Fruit fly (Drosophila melanogaster) whole organism, embryonic: ENCODE results near the gene CG10376.

Experiments
- CG1024 ChIP-seq: fragments of 200-800 bp; sonication (Bioruptor generic); IDR thresholded peaks from 2 replicates; pipeline ENCODE4 v1.3.6; 2022; ENCODE audit warnings: missing biosample characterization, missing genetic modification characterization
- CG12236 ChIP-seq: fragments of 200-800 bp; sonication (Bioruptor generic); optimal IDR thresholded peaks from 2 replicates; lab custom pipeline; 2016; ENCODE audit warnings: missing biosample characterization, missing genetic modification characterization
- CG15601 ChIP-seq: fragments of 200-800 bp; sonication (Bioruptor generic); optimal IDR thresholded peaks from 3 replicates; lab custom pipeline; 2019; ENCODE audit warnings: missing biosample characterization, mild to moderate bottlenecking, missing genetic modification characterization, moderate library complexity
- CG17385 ChIP-seq: fragments of 200-800 bp; sonication (Bioruptor generic); optimal IDR thresholded peaks from 3 replicates; lab custom pipeline; 2018; ENCODE audit warnings: missing biosample characterization, mild to moderate bottlenecking, missing genetic modification characterization
- CG31365 ChIP-seq: fragments of 200-800 bp; sonication (Bioruptor generic); optimal IDR thresholded peaks from 2 replicates; lab custom pipeline; 2018; ENCODE audit warnings: missing biosample characterization, mild to moderate bottlenecking, missing genetic modification characterization
- CG34224 ChIP-seq: fragments of 200-800 bp; sonication (Bioruptor generic); IDR thresholded peaks from 3 replicates; pipeline ENCODE4 v1.3.6; 2022; ENCODE audit warnings: missing biosample characterization, missing genetic modification characterization; ENCODE audit not compliant: partially characterized antibody
- CG34376 ChIP-seq: fragments of 200-800 bp; sonication (Bioruptor generic); optimal IDR thresholded peaks from 2 replicates; lab custom pipeline; 2018; ENCODE audit warnings: missing biosample characterization, mild to moderate bottlenecking, missing genetic modification characterization
- CG4820 ChIP-seq: fragments of 200-800 bp; sonication (Bioruptor generic); optimal IDR thresholded peaks from 3 replicates; lab custom pipeline; 2016; ENCODE audit warnings: missing biosample characterization, missing genetic modification characterization
- CG6791 ChIP-seq: fragments of 200-800 bp; sonication (Bioruptor generic); IDR thresholded peaks from 3 replicates; pipeline ENCODE4 v1.3.6; 2022; ENCODE audit warnings: missing biosample characterization, missing genetic modification characterization; ENCODE audit not compliant: partially characterized antibody
- CG7271 ChIP-seq: fragments of 200-800 bp; sonication (Bioruptor generic); optimal IDR thresholded peaks from 2 replicates; lab custom pipeline; 2018; ENCODE audit warnings: missing biosample characterization, mild to moderate bottlenecking, missing genetic modification characterization, moderate library complexity
- CG7987 ChIP-seq: fragments of 200-800 bp; sonication (Bioruptor generic); optimal IDR thresholded peaks from 2 replicates; lab custom pipeline; 2018; ENCODE audit warnings: missing biosample characterization, mild to moderate bottlenecking, missing genetic modification characterization, moderate library complexity
- CG9876 ChIP-seq: fragments of 200-800 bp; sonication (Bioruptor generic); optimal IDR thresholded peaks from 2 replicates; lab custom pipeline; 2016; ENCODE audit warnings: missing biosample characterization, missing genetic modification characterization
- Camta ChIP-seq: fragments of 200-800 bp; sonication (Bioruptor generic); optimal IDR thresholded peaks from 2 replicates; lab custom pipeline; 2016; ENCODE audit warnings: missing biosample characterization, missing genetic modification characterization
- Chrac-16 ChIP-seq: fragments of 200-800 bp; sonication (Bioruptor generic); optimal IDR thresholded peaks from 3 replicates; lab custom pipeline; 2016; ENCODE audit warnings: missing biosample characterization, missing genetic modification characterization
- Deaf1 ChIP-seq: fragments of 200-800 bp; optimal IDR thresholded peaks from 3 replicates; lab custom pipeline; 2019; ENCODE audit warnings: missing biosample characterization, mild to moderate bottlenecking, missing genetic modification characterization, moderate library complexity
- Ets97D ChIP-seq: fragments of 200-800 bp; sonication (Bioruptor generic); optimal IDR thresholded peaks from 3 replicates; lab custom pipeline; 2016; ENCODE audit warnings: missing biosample characterization, missing genetic modification characterization
- Fer1 ChIP-seq: fragments of 200-800 bp; sonication (Bioruptor generic); optimal IDR thresholded peaks from 2 replicates; lab custom pipeline; 2017; ENCODE audit warnings: missing biosample characterization, mild to moderate bottlenecking, missing genetic modification characterization
- Gug ChIP-seq: fragments of 200-800 bp; sonication (Bioruptor generic); IDR thresholded peaks from 4 replicates; pipeline ENCODE4 v1.3.6; 2022; ENCODE audit warnings: missing biosample characterization, missing genetic modification characterization
- HHEX ChIP-seq: fragments of 200-800 bp; sonication (Bioruptor generic); optimal IDR thresholded peaks from 3 replicates; lab custom pipeline; 2017; ENCODE audit warnings: missing biosample characterization, mild to moderate bottlenecking, missing genetic modification characterization, missing genetic modification reagents
- HLH54F ChIP-seq: fragments of 200-800 bp; sonication (Bioruptor generic); optimal IDR thresholded peaks from 3 replicates; lab custom pipeline; 2016; ENCODE audit warnings: missing biosample characterization, missing genetic modification characterization
- Hr3 ChIP-seq: fragments of 200-800 bp; sonication (Bioruptor generic); optimal IDR thresholded peaks from 3 replicates; lab custom pipeline; 2016; ENCODE audit warnings: missing biosample characterization, missing genetic modification characterization
- NC2α ChIP-seq: fragments of 200-800 bp; sonication (Bioruptor generic); optimal IDR thresholded peaks from 2 replicates; lab custom pipeline; 2016; ENCODE audit warnings: missing biosample characterization, missing genetic modification characterization
- Opbp ChIP-seq: fragments of 200-800 bp; sonication (Bioruptor generic); IDR thresholded peaks from 3 replicates; pipeline ENCODE4 v1.3.6; 2022; ENCODE audit warnings: missing biosample characterization, missing genetic modification characterization; ENCODE audit not compliant: partially characterized antibody
- Poxn ChIP-seq: fragments of 200-800 bp; sonication (Bioruptor generic); IDR thresholded peaks from 2 replicates; pipeline ENCODE4 v1.3.6; 2022; ENCODE audit warnings: missing biosample characterization, missing genetic modification characterization
- Rx ChIP-seq: fragments of 200-800 bp; sonication (Bioruptor generic); IDR thresholded peaks from 2 replicates; pipeline ENCODE4 v1.3.6; 2022; ENCODE audit warnings: missing biosample characterization, missing genetic modification characterization
- Spps ChIP-seq: fragments of 200-800 bp; sonication (Bioruptor generic); optimal IDR thresholded peaks from 2 replicates; lab custom pipeline; 2018; ENCODE audit warnings: missing biosample characterization, mild to moderate bottlenecking, missing genetic modification characterization
- Trl ChIP-seq, 3 experiments: fragments of >200 bp in 2 of 3; fragments of 200-800 bp in 1 of 3; sonication (Bioruptor generic) in 1 of 3; optimal IDR thresholded peaks; 2 replicates in 1 of 3; 3 replicates in 2 of 3; lab custom pipeline; 2016 to 2017; ENCODE audit warnings: missing biosample characterization in 1 of 3, missing genetic modification characterization in 1 of 3
- amos ChIP-seq: fragments of 200-800 bp; sonication (Bioruptor generic); IDR thresholded peaks from 2 replicates; pipeline ENCODE4 v1.3.6; 2022; ENCODE audit warnings: missing biosample characterization, missing genetic modification characterization; ENCODE audit not compliant: partially characterized antibody
- bab2 ChIP-seq: fragments of 200-800 bp; sonication (Bioruptor generic); optimal IDR thresholded peaks from 2 replicates; lab custom pipeline; 2016; ENCODE audit warnings: missing biosample characterization, missing genetic modification characterization
- bcd ChIP-seq: fragments of 200-800 bp; sonication (Bioruptor generic); optimal IDR thresholded peaks from 2 replicates; lab custom pipeline; 2017; ENCODE audit warnings: missing biosample characterization, mild to moderate bottlenecking, missing genetic modification characterization
- cas ChIP-seq: fragments of 200-800 bp; sonication (Bioruptor generic); IDR thresholded peaks from 2 replicates; pipeline ENCODE4 v1.3.6; 2022; ENCODE audit warnings: missing biosample characterization, missing genetic modification characterization
- chinmo ChIP-seq: fragments of 200-800 bp; sonication (Bioruptor generic); IDR thresholded peaks from 4 replicates; pipeline ENCODE4 v1.3.6; 2022; ENCODE audit warnings: missing biosample characterization, missing genetic modification characterization; ENCODE audit not compliant: partially characterized antibody
- ci ChIP-seq: fragments of 200-800 bp; sonication (Bioruptor generic); IDR thresholded peaks from 3 replicates; pipeline ENCODE4 v1.3.6; 2022; ENCODE audit warnings: missing biosample characterization, missing genetic modification characterization
- dysf ChIP-seq: fragments of 200-800 bp; sonication (Bioruptor generic); IDR thresholded peaks from 3 replicates; pipeline ENCODE4 v1.3.6; 2022; ENCODE audit warnings: missing biosample characterization, missing genetic modification characterization
- eve ChIP-seq, 2 experiments: fragments of >200 bp; optimal IDR thresholded peaks; 2 replicates each; lab custom pipeline; 2017; ENCODE audit warnings: missing biosample characterization in 2 of 2, missing genetic modification characterization in 2 of 2
- gce ChIP-seq: fragments of 200-800 bp; sonication (Bioruptor generic); IDR thresholded peaks from 3 replicates; pipeline ENCODE4 v1.3.6; 2022; ENCODE audit warnings: missing biosample characterization, missing genetic modification characterization
- ken ChIP-seq: fragments of 200-800 bp; sonication (Bioruptor generic); IDR thresholded peaks from 3 replicates; pipeline ENCODE4 v1.3.6; 2022; ENCODE audit warnings: missing biosample characterization, missing genetic modification characterization
- lilli ChIP-seq: fragments of 200-800 bp; sonication (Bioruptor generic); optimal IDR thresholded peaks from 3 replicates; lab custom pipeline; 2016; ENCODE audit warnings: missing biosample characterization, missing genetic modification characterization
- luna ChIP-seq: fragments of 200-800 bp; sonication (Bioruptor generic); optimal IDR thresholded peaks from 2 replicates; lab custom pipeline; 2016; ENCODE audit warnings: missing biosample characterization, missing genetic modification characterization
- pita ChIP-seq: fragments of 200-800 bp; sonication (Bioruptor generic); optimal IDR thresholded peaks from 2 replicates; lab custom pipeline; 2017; ENCODE audit warnings: missing biosample characterization, mild to moderate bottlenecking, missing genetic modification characterization
- pum ChIP-seq: fragments of 200-800 bp; sonication (Bioruptor generic); optimal IDR thresholded peaks from 2 replicates; lab custom pipeline; 2016; ENCODE audit warnings: missing biosample characterization, missing genetic modification characterization
- pzg ChIP-seq: fragments of 200-800 bp; sonication (Bioruptor generic); optimal IDR thresholded peaks from 3 replicates; lab custom pipeline; 2018; ENCODE audit warnings: missing biosample characterization, mild to moderate bottlenecking, missing genetic modification characterization, moderate library complexity
- repo ChIP-seq: fragments of 200-800 bp; sonication (Bioruptor generic); optimal IDR thresholded peaks from 2 replicates; lab custom pipeline; 2016; ENCODE audit warnings: missing biosample characterization, missing genetic modification characterization
- sc ChIP-seq, 3 experiments: fragments of >200 bp in 2 of 3; fragments of 200-800 bp in 1 of 3; sonication (Bioruptor generic) in 1 of 3; optimal IDR thresholded peaks; 2 replicates in 2 of 3; 3 replicates in 1 of 3; lab custom pipeline; 2017; ENCODE audit warnings: mild to moderate bottlenecking in 1 of 3, missing biosample characterization in 1 of 3, missing genetic modification characterization in 1 of 3, missing genetic modification reagents in 1 of 3
- sd ChIP-seq: fragments of 200-800 bp; sonication (Bioruptor generic); optimal IDR thresholded peaks from 3 replicates; lab custom pipeline; 2018; ENCODE audit warnings: missing biosample characterization, mild to moderate bottlenecking, missing genetic modification characterization, moderate library complexity
- shn ChIP-seq: fragments of 200-800 bp; sonication (Bioruptor generic); optimal IDR thresholded peaks from 3 replicates; lab custom pipeline; 2016; ENCODE audit warnings: missing biosample characterization, missing genetic modification characterization
- ssp ChIP-seq: fragments of 200-800 bp; sonication (Bioruptor generic); IDR thresholded peaks from 2 replicates; pipeline ENCODE4 v1.3.6; 2022; ENCODE audit warnings: missing biosample characterization, missing genetic modification characterization
- stc ChIP-seq: fragments of 200-800 bp; sonication (Bioruptor generic); IDR thresholded peaks from 2 replicates; pipeline ENCODE4 v1.3.6; 2022; ENCODE audit warnings: missing biosample characterization, missing genetic modification characterization
- tna ChIP-seq: fragments of 200-800 bp; sonication (Bioruptor generic); IDR thresholded peaks from 2 replicates; pipeline ENCODE4 v1.3.6; 2022; ENCODE audit warnings: missing biosample characterization, missing genetic modification characterization; ENCODE audit not compliant: partially characterized antibody

The CG10376 gene

dm6 chr2L:18665952-18666606, 36.8 kb downstream of the CG10376 start (continued):
- TF ChIP-seq CG7987 (GFP tag; lab: Kevin White, UChicago) = peak; percentile 29
- peak; percentile 26 for TF ChIP-seq pita (GFP tag; lab: Kevin White, UChicago)
- TF ChIP-seq repo = peak; percentile 45
- TF ChIP-seq Opbp (GFP tag; lab: Robert Waterston, UW) = peak; percentile 53; the same call in 1 of the 3 replicates
- no peak for TF ChIP-seq eve (GFP tag; optimal IDR thresholded peaks at IDR 0.05; lab: Kevin White, UChicago)
- peak; percentile 25; the same call in 1 of the 4 replicates for TF ChIP-seq Gug (GFP tag; lab: Robert Waterston, UW)
- peak; percentile 41 for TF ChIP-seq Hr3 (GFP tag; lab: Kevin White, UChicago)
- 0 out of 4 replicates have a peak, but pooled peaks have one; percentile 48 for TF ChIP-seq chinmo (GFP tag; lab: Robert Waterston, UW)
- peak; percentile 38 for TF ChIP-seq shn (GFP tag; lab: Kevin White, UChicago)
- TF ChIP-seq Chrac-16 (GFP tag; lab: Kevin White, UChicago) = peak; percentile 43
- TF ChIP-seq amos (GFP tag; lab: Robert Waterston, UW) = peak; percentile 68
- peak; percentile 12; the same call in 1 of the 3 replicates for TF ChIP-seq CG6791 (GFP tag; lab: Robert Waterston, UW)
- peak; percentile 5 for TF ChIP-seq pzg
- TF ChIP-seq tna = no peak
- peak; percentile 43 for TF ChIP-seq bab2 (GFP tag; lab: Kevin White, UChicago)
- TF ChIP-seq cas (GFP tag; lab: Robert Waterston, UW) = no peak
- TF ChIP-seq CG9876 = peak; percentile 74
- no peak for TF ChIP-seq CG7271 (tag; lab: Kevin White, UChicago)
- TF ChIP-seq pum (GFP tag; lab: Kevin White, UChicago) = peak; percentile 22
- TF ChIP-seq dysf = peak; percentile 61; the same call in 2 of the 3 replicates
- no peak for TF ChIP-seq CG1024 (GFP tag; lab: Robert Waterston, UW)
- TF ChIP-seq CG31365 (tag; lab: Kevin White, UChicago) = peak; percentile 8
- no peak for TF ChIP-seq luna (GFP tag; lab: Kevin White, UChicago)
- TF ChIP-seq CG34224 (GFP tag; lab: Robert Waterston, UW) = no peak
- TF ChIP-seq lilli (GFP tag; lab: Kevin White, UChicago) = peak; percentile 60
- peak; percentile 61 for TF ChIP-seq bcd (GFP tag; lab: Kevin White, UChicago)
- TF ChIP-seq Camta (GFP tag; lab: Kevin White, UChicago) = peak; percentile 55
- no peak for TF ChIP-seq stc (GFP tag; lab: Robert Waterston, UW)
- peak; percentile 43 for TF ChIP-seq HLH54F (GFP tag; lab: Kevin White, UChicago)
- TF ChIP-seq Poxn (GFP tag; lab: Robert Waterston, UW) = no peak
- peak; percentile 39 for TF ChIP-seq CG4820 (GFP tag; lab: Kevin White, UChicago)
- TF ChIP-seq sd (tag; lab: Kevin White, UChicago) = no peak
- TF ChIP-seq ci (GFP tag; lab: Robert Waterston, UW) = peak; percentile 78
- no peak for TF ChIP-seq CG12236 (GFP tag; lab: Kevin White, UChicago)
- peak; percentile 45 for TF ChIP-seq ssp (GFP tag; lab: Robert Waterston, UW)
- no peak for TF ChIP-seq Spps
- TF ChIP-seq sc (optimal IDR thresholded peaks at IDR 0.05; lab: Kevin White, UChicago) = no peak
- TF ChIP-seq sc (GFP tag; optimal IDR thresholded peaks at IDR 0.05; lab: Kevin White, UChicago) = no peak
- no peak for TF ChIP-seq gce (GFP tag; lab: Robert Waterston, UW)
- TF ChIP-seq CG34376 (GFP tag; lab: Kevin White, UChicago) = no peak
- peak; percentile 15 for TF ChIP-seq HHEX (GFP tag; lab: Kevin White, UChicago)
- no peak for TF ChIP-seq Deaf1 (tag; lab: Kevin White, UChicago)
- TF ChIP-seq CG15601 (tag; lab: Kevin White, UChicago) = peak; percentile 45
- TF ChIP-seq Ets97D (GFP tag; lab: Kevin White, UChicago) = peak; percentile 54
- 0 out of 3 replicates have a peak, but pooled peaks have one; percentile 45 for TF ChIP-seq ken (GFP tag; lab: Robert Waterston, UW)
- no peak for TF ChIP-seq Rx
- TF ChIP-seq Trl (optimal IDR thresholded peaks at IDR 0.05; lab: Kevin White, UChicago) = no peak
- peak; percentile 45 for TF ChIP-seq Trl (GFP tag; optimal IDR thresholded peaks at IDR 0.05; lab: Kevin White, UChicago)
- peak; percentile 58 for TF ChIP-seq NC2α (GFP tag; lab: Kevin White, UChicago)
- no peak for TF ChIP-seq Fer1 (GFP tag; lab: Kevin White, UChicago)
- peak; percentile 4 for TF ChIP-seq CG17385
